Worm (Caenorhabditis elegans) whole organism, young adult: ENCODE results near the gene unc-4.

Experiments used
- Y53F4B.3 ChIP-seq: fragments of 200-800 bp; sonication (Bioruptor generic); IDR thresholded peaks from 2 replicates; pipeline ENCODE4 v1.3.6; 2022; ENCODE audit warnings: missing genetic modification reagents, missing genetic modification characterization, missing compliant biosample characterization
- mcd-1 ChIP-seq: fragments of 200-800 bp; sonication (Bioruptor generic); IDR thresholded peaks from 2 replicates; pipeline ENCODE4 v1.3.6; 2022; ENCODE audit warnings: missing genetic modification reagents, missing genetic modification characterization, missing compliant biosample characterization
- tbp1 ChIP-seq: fragments of 200-800 bp; sonication (Bioruptor generic); optimal IDR thresholded peaks from 2 replicates; lab custom pipeline; 2018; ENCODE audit warnings: mild to moderate bottlenecking, missing genetic modification characterization, missing compliant biosample characterization

DNA sequence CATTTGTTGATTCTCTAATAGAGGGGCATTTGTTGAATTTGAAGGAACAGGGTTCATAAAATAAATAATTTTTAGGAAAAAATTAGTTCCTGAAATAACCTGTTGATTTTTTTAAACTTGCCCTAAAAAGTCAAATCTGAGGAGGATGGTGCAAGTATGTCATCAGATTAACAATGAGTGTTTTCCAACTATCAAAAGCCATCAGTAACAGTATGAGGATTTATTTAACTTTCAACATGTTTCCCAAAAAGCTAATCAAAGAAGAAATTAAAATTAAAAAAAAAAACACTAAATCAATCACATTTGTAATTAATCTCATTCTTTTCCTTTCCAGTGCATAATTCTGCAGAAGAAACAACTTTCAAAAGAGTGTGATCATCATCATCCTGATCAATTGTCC lies 40.6 kb downstream of the unc-4 start, which contains the start of gene chil-5:
- TF ChIP-seq Y53F4B.3 (GFP tag; lab: Robert Waterston, UW) (no peak), mcd-1 (GFP tag; lab: Robert Waterston, UW) (no peak), tbp1 (GFP tag; lab: Kevin White, UChicago) (no peak)
